Fruit fly (Drosophila melanogaster) whole organism, embryonic: ENCODE results near the gene iav.

Experiments used
- ATbp ChIP-seq: fragments of 200-800 bp; sonication (Bioruptor generic); optimal IDR thresholded peaks from 2 replicates; lab custom pipeline; 2017; ENCODE audit warnings: missing biosample characterization, mild to moderate bottlenecking, missing genetic modification characterization, missing genetic modification reagents
- Antp ChIP-seq: fragments of 200-800 bp; sonication (Bioruptor generic); optimal IDR thresholded peaks from 3 replicates; lab custom pipeline; 2016; ENCODE audit warnings: missing biosample characterization, missing genetic modification characterization
- B-H1 ChIP-seq: fragments of 200-800 bp; sonication (Bioruptor generic); IDR thresholded peaks from 3 replicates; pipeline ENCODE4 v1.3.6; 2022; ENCODE audit warnings: missing biosample characterization, missing genetic modification characterization
- Bteb2 ChIP-seq: fragments of 200-800 bp; sonication (Bioruptor generic); optimal IDR thresholded peaks from 2 replicates; lab custom pipeline; 2016; ENCODE audit warnings: missing biosample characterization, missing genetic modification characterization
- CG1024 ChIP-seq: fragments of 200-800 bp; sonication (Bioruptor generic); IDR thresholded peaks from 2 replicates; pipeline ENCODE4 v1.3.6; 2022; ENCODE audit warnings: missing biosample characterization, missing genetic modification characterization
- CG11093 ChIP-seq: fragments of 200-800 bp; sonication (Bioruptor generic); IDR thresholded peaks from 3 replicates; pipeline ENCODE4 v1.3.6; 2022; ENCODE audit warnings: missing biosample characterization, missing genetic modification characterization
- CG11696 ChIP-seq: fragments of 200-800 bp; sonication (Bioruptor generic); IDR thresholded peaks from 2 replicates; pipeline ENCODE4 v1.3.6; 2022; ENCODE audit warnings: missing biosample characterization, missing genetic modification characterization
- CG11723 ChIP-seq: fragments of 200-800 bp; sonication (Bioruptor generic); optimal IDR thresholded peaks from 2 replicates; lab custom pipeline; 2017; ENCODE audit warnings: missing biosample characterization, mild to moderate bottlenecking, missing genetic modification characterization
- CG13123 ChIP-seq: fragments of 200-800 bp; sonication (Bioruptor generic); optimal IDR thresholded peaks from 2 replicates; lab custom pipeline; 2016; ENCODE audit warnings: missing biosample characterization, missing genetic modification characterization
- CG15269 ChIP-seq: fragments of 200-800 bp; sonication (Bioruptor generic); optimal IDR thresholded peaks from 2 replicates; lab custom pipeline; 2018; ENCODE audit warnings: missing biosample characterization, mild to moderate bottlenecking, missing genetic modification characterization, moderate library complexity
- CG1792 ChIP-seq: fragments of 200-800 bp; sonication (Bioruptor generic); optimal IDR thresholded peaks from 2 replicates; lab custom pipeline; 2016; ENCODE audit warnings: missing biosample characterization, missing genetic modification characterization
- CG2889 ChIP-seq: fragments of 200-800 bp; sonication (Bioruptor generic); IDR thresholded peaks from 3 replicates; pipeline ENCODE4 v1.3.6; 2022; ENCODE audit warnings: missing biosample characterization, missing genetic modification characterization
- CG3407 ChIP-seq: fragments of 200-800 bp; sonication (Bioruptor generic); optimal IDR thresholded peaks from 2 replicates; lab custom pipeline; 2018; ENCODE audit warnings: missing biosample characterization, mild to moderate bottlenecking, missing genetic modification characterization
- CG4282 ChIP-seq: fragments of 200-800 bp; sonication (Bioruptor generic); optimal IDR thresholded peaks from 2 replicates; lab custom pipeline; 2016; ENCODE audit warnings: missing biosample characterization, missing genetic modification characterization
- CG7745 ChIP-seq: fragments of 200-800 bp; sonication (Bioruptor generic); optimal IDR thresholded peaks from 2 replicates; lab custom pipeline; 2018; ENCODE audit warnings: missing biosample characterization, mild to moderate bottlenecking, missing genetic modification characterization, moderate library complexity
- CG7963 ChIP-seq: fragments of 200-800 bp; sonication (Bioruptor generic); IDR thresholded peaks from 3 replicates; pipeline ENCODE4 v1.3.6; 2022; ENCODE audit warnings: missing biosample characterization, missing genetic modification characterization; ENCODE audit not compliant: partially characterized antibody
- CG7987 ChIP-seq: fragments of 200-800 bp; sonication (Bioruptor generic); optimal IDR thresholded peaks from 2 replicates; lab custom pipeline; 2018; ENCODE audit warnings: missing biosample characterization, mild to moderate bottlenecking, missing genetic modification characterization, moderate library complexity
- Camta ChIP-seq: fragments of 200-800 bp; sonication (Bioruptor generic); optimal IDR thresholded peaks from 2 replicates; lab custom pipeline; 2016; ENCODE audit warnings: missing biosample characterization, missing genetic modification characterization
- Chrac-16 ChIP-seq: fragments of 200-800 bp; sonication (Bioruptor generic); optimal IDR thresholded peaks from 3 replicates; lab custom pipeline; 2016; ENCODE audit warnings: missing biosample characterization, missing genetic modification characterization
- D19B ChIP-seq: fragments of 200-800 bp; sonication (Bioruptor generic); optimal IDR thresholded peaks from 2 replicates; lab custom pipeline; 2017; ENCODE audit warnings: missing biosample characterization, mild to moderate bottlenecking, missing genetic modification characterization
- Dbx ChIP-seq: fragments of 200-800 bp; sonication (Bioruptor generic); IDR thresholded peaks from 3 replicates; pipeline ENCODE4 v1.3.6; 2022; ENCODE audit warnings: missing biosample characterization, missing genetic modification characterization
- Hey ChIP-seq: fragments of 200-800 bp; sonication (Bioruptor generic); optimal IDR thresholded peaks from 3 replicates; lab custom pipeline; 2018; ENCODE audit warnings: missing biosample characterization, mild to moderate bottlenecking, missing genetic modification characterization
- HmgZ ChIP-seq: fragments of 200-800 bp; sonication (Bioruptor generic); optimal IDR thresholded peaks from 2 replicates; lab custom pipeline; 2018; ENCODE audit warnings: missing biosample characterization, mild to moderate bottlenecking, missing genetic modification characterization
- Hmr ChIP-seq: fragments of 200-800 bp; sonication (Bioruptor generic); optimal IDR thresholded peaks from 3 replicates; lab custom pipeline; 2017; ENCODE audit warnings: mild to moderate bottlenecking, missing biosample characterization, missing genetic modification reagents, missing genetic modification characterization
- Hmx ChIP-seq: fragments of 200-800 bp; sonication (Bioruptor generic); optimal IDR thresholded peaks from 2 replicates; lab custom pipeline; 2016; ENCODE audit warnings: missing biosample characterization, missing genetic modification characterization
- Jarid2 ChIP-seq: fragments of 200-800 bp; sonication (Bioruptor generic); optimal IDR thresholded peaks from 3 replicates; lab custom pipeline; 2017; ENCODE audit warnings: mild to moderate bottlenecking, missing biosample characterization, missing genetic modification reagents, missing genetic modification characterization
- Lpt ChIP-seq: fragments of >200 bp; optimal IDR thresholded peaks from 2 replicates; lab custom pipeline; 2018; ENCODE audit warnings: missing biosample characterization, missing genetic modification characterization
- Med ChIP-seq: fragments of 200-800 bp; sonication (Bioruptor generic); peaks from one replicate; lab custom pipeline; 2016; ENCODE audit warnings: missing biosample characterization, missing genetic modification characterization, mild to moderate bottlenecking, inconsistent platforms, moderate library complexity
- NfI ChIP-seq: fragments of 200-800 bp; sonication (Bioruptor generic); optimal IDR thresholded peaks from 3 replicates; lab custom pipeline; 2018; ENCODE audit warnings: missing biosample characterization, mild to moderate bottlenecking, missing genetic modification characterization, moderate library complexity
- Sox100B ChIP-seq: fragments of 200-800 bp; sonication (Bioruptor generic); optimal IDR thresholded peaks from 3 replicates; lab custom pipeline; 2018; ENCODE audit warnings: missing biosample characterization, mild to moderate bottlenecking, missing genetic modification characterization
- Trl ChIP-seq, 3 experiments: fragments of >200 bp in 2 of 3; fragments of 200-800 bp in 1 of 3; sonication (Bioruptor generic) in 1 of 3; optimal IDR thresholded peaks; 2 replicates in 1 of 3; 3 replicates in 2 of 3; lab custom pipeline; 2016 to 2017; ENCODE audit warnings: missing biosample characterization in 1 of 3, missing genetic modification characterization in 1 of 3
- Xrp1 ChIP-seq: fragments of 200-800 bp; sonication (Bioruptor generic); IDR thresholded peaks from 2 replicates; pipeline ENCODE4 v1.3.6; 2022; ENCODE audit warnings: missing biosample characterization, missing genetic modification characterization
- amos ChIP-seq: fragments of 200-800 bp; sonication (Bioruptor generic); IDR thresholded peaks from 2 replicates; pipeline ENCODE4 v1.3.6; 2022; ENCODE audit warnings: missing biosample characterization, missing genetic modification characterization; ENCODE audit not compliant: partially characterized antibody
- az2 ChIP-seq: fragments of 200-800 bp; sonication (Bioruptor generic); optimal IDR thresholded peaks from 3 replicates; lab custom pipeline; 2016; ENCODE audit warnings: missing biosample characterization, missing genetic modification characterization
- bowl ChIP-seq: fragments of 200-800 bp; sonication (Bioruptor generic); IDR thresholded peaks from 2 replicates; pipeline ENCODE4 v1.3.6; 2022; ENCODE audit warnings: missing biosample characterization, missing genetic modification characterization
- danr ChIP-seq: fragments of 200-800 bp; sonication (Bioruptor generic); IDR thresholded peaks from 2 replicates; pipeline ENCODE4 v1.3.6; 2022; ENCODE audit warnings: missing biosample characterization, missing genetic modification characterization
- dmrt11E ChIP-seq: fragments of 200-800 bp; sonication (Bioruptor generic); optimal IDR thresholded peaks from 3 replicates; lab custom pipeline; 2018; ENCODE audit warnings: missing biosample characterization, mild to moderate bottlenecking, missing genetic modification characterization, moderate library complexity
- en ChIP-seq: fragments of 200-800 bp; sonication (Bioruptor generic); optimal IDR thresholded peaks from 2 replicates; lab custom pipeline; 2016; ENCODE audit warnings: missing biosample characterization, missing genetic modification characterization
- esg ChIP-seq: fragments of 200-800 bp; sonication (Bioruptor generic); conservative IDR thresholded peaks from 2 replicates; pipeline ENCODE4 v1.3.6; 2022; ENCODE audit warnings: missing biosample characterization, missing genetic modification characterization
- eyg ChIP-seq: fragments of 200-800 bp; sonication (Bioruptor generic); optimal IDR thresholded peaks from 3 replicates; lab custom pipeline; 2016; ENCODE audit warnings: missing biosample characterization, missing genetic modification characterization
- ham ChIP-seq: fragments of 200-800 bp; sonication (Bioruptor generic); IDR thresholded peaks from 2 replicates; pipeline ENCODE4 v1.3.6; 2022; ENCODE audit warnings: missing biosample characterization, missing genetic modification characterization
- maf-S ChIP-seq: fragments of 200-800 bp; sonication (Bioruptor generic); optimal IDR thresholded peaks from 2 replicates; lab custom pipeline; 2016; ENCODE audit warnings: missing biosample characterization, missing genetic modification characterization
- nmo ChIP-seq: fragments of 200-800 bp; sonication (Bioruptor generic); optimal IDR thresholded peaks from 2 replicates; lab custom pipeline; 2018; ENCODE audit warnings: missing biosample characterization, mild to moderate bottlenecking, missing genetic modification characterization, moderate library complexity
- onecut ChIP-seq: fragments of 200-800 bp; sonication (Bioruptor generic); IDR thresholded peaks from 2 replicates; pipeline ENCODE4 v1.3.6; 2022; ENCODE audit warnings: missing biosample characterization, missing genetic modification characterization
- prd ChIP-seq, 3 experiments: fragments of >200 bp in 2 of 3; fragments of 200-800 bp in 1 of 3; sonication (Bioruptor generic) in 1 of 3; optimal IDR thresholded peaks in 2 of 3; IDR thresholded peaks in 1 of 3; 2 replicates in 2 of 3; 3 replicates in 1 of 3; pipeline versions ENCODE4 v1.3.6 to Lab custom; 2017 to 2022; ENCODE audit warnings: missing biosample characterization in 1 of 3, missing genetic modification characterization in 1 of 3
- ranshi ChIP-seq: fragments of 200-800 bp; sonication (Bioruptor generic); IDR thresholded peaks from 2 replicates; pipeline ENCODE4 v1.3.6; 2022; ENCODE audit warnings: missing biosample characterization, missing genetic modification characterization
- schlank ChIP-seq: fragments of 200-800 bp; sonication (Bioruptor generic); optimal IDR thresholded peaks from 2 replicates; lab custom pipeline; 2018; ENCODE audit warnings: missing biosample characterization, mild to moderate bottlenecking, missing genetic modification characterization
- scrt ChIP-seq: fragments of 200-800 bp; sonication (Bioruptor generic); optimal IDR thresholded peaks from 2 replicates; lab custom pipeline; 2018; ENCODE audit warnings: missing biosample characterization, mild to moderate bottlenecking, missing genetic modification characterization, moderate library complexity
- sens ChIP-seq: fragments of 200-800 bp; sonication (Bioruptor generic); peaks from one replicate; lab custom pipeline; 2016; ENCODE audit warnings: missing biosample characterization, missing genetic modification characterization
- slp2 ChIP-seq: fragments of 200-800 bp; sonication (Bioruptor generic); optimal IDR thresholded peaks from 2 replicates; lab custom pipeline; 2016; ENCODE audit warnings: missing biosample characterization, missing genetic modification characterization
- twi ChIP-seq: fragments of 200-800 bp; optimal IDR thresholded peaks from 2 replicates; lab custom pipeline; 2019; ENCODE audit warnings: missing biosample characterization, mild to moderate bottlenecking, missing genetic modification characterization, moderate library complexity

Gene iav

DNA sequence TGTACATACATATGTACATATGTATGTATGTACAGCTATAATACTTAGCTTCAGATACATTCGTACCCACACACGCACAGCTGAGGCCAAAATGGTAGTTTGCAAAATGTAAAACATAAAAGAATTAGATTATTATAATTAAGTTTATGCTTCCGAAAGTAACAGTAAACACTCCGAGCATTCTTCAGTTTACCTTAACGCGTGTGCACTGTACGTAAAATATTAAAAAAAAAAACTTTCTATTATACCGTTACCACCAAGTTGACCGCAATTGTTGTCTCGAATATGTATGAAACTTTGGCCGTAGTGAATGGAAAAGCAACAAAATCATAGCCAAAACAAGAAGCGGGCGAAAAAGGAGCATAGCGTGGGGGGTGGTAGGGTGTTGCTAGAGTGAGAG lies 40.8 kb downstream of the iav start (continued):
- no peak for TF ChIP-seq Trl (optimal IDR thresholded peaks at IDR 0.05; lab: Kevin White, UChicago)
- peak; percentile 53 for TF ChIP-seq Trl (GFP tag; optimal IDR thresholded peaks at IDR 0.05; lab: Kevin White, UChicago)
- TF ChIP-seq Lpt (GFP tag; lab: Kevin White, UChicago), result no peak
- TF ChIP-seq CG3407 (GFP tag; lab: Kevin White, UChicago), result peak; percentile 69
- TF ChIP-seq ham, result no peak
- TF ChIP-seq CG7745 (tag; lab: Kevin White, UChicago), result no peak
- no peak for TF ChIP-seq bowl (GFP tag; lab: Robert Waterston, UW)
- peak; percentile 86 for TF ChIP-seq CG15269 (tag; lab: Kevin White, UChicago)
- peak; percentile 80 for TF ChIP-seq Sox100B (GFP tag; lab: Kevin White, UChicago)
- peak; percentile 70 for TF ChIP-seq CG11093 (GFP tag; lab: Robert Waterston, UW)
- TF ChIP-seq Med (GFP tag; lab: Kevin White, UChicago), result peak; percentile 96
- TF ChIP-seq B-H1 (GFP tag; lab: Robert Waterston, UW), result peak; percentile 73
- peak; percentile 73 for TF ChIP-seq dmrt11E (tag; lab: Kevin White, UChicago)
- peak; percentile 48 for TF ChIP-seq Jarid2
- peak; percentile 71 for TF ChIP-seq Chrac-16
- no peak for TF ChIP-seq prd (optimal IDR thresholded peaks at IDR 0.05; lab: Kevin White, UChicago)
- TF ChIP-seq prd (GFP tag; IDR thresholded peaks at IDR 0.05; lab: Robert Waterston, UW), result peak; percentile 87
- TF ChIP-seq en, result no peak
- no peak for TF ChIP-seq amos (GFP tag; lab: Robert Waterston, UW)
- TF ChIP-seq schlank, result peak; percentile 47
- TF ChIP-seq Camta (GFP tag; lab: Kevin White, UChicago), result peak; percentile 22
- TF ChIP-seq D19B, result peak; percentile 69
- TF ChIP-seq Hey (tag; lab: Kevin White, UChicago), result no peak
- TF ChIP-seq CG11723 (GFP tag; lab: Kevin White, UChicago), result peak; percentile 66
- peak; percentile 24 for TF ChIP-seq maf-S (GFP tag; lab: Kevin White, UChicago)
- peak; percentile 82 for TF ChIP-seq ATbp (GFP tag; lab: Kevin White, UChicago)
- TF ChIP-seq eyg (GFP tag; lab: Kevin White, UChicago), result peak; percentile 39
- TF ChIP-seq onecut (GFP tag; lab: Robert Waterston, UW), result peak; percentile 70
- TF ChIP-seq CG13123, result peak; percentile 40
- TF ChIP-seq Xrp1 (GFP tag; lab: Robert Waterston, UW), result peak; percentile 89
- no peak for TF ChIP-seq CG7963 (GFP tag; lab: Robert Waterston, UW)
- TF ChIP-seq Hmr (GFP tag; lab: Kevin White, UChicago), result peak; percentile 88
- TF ChIP-seq Antp, result peak; percentile 59
- TF ChIP-seq NfI (GFP tag; lab: Kevin White, UChicago), result peak; percentile 73
- no peak for TF ChIP-seq CG4282 (GFP tag; lab: Kevin White, UChicago)
- peak; percentile 23 for TF ChIP-seq twi (tag; lab: Kevin White, UChicago)
- peak; percentile 48 for TF ChIP-seq HmgZ (tag; lab: Kevin White, UChicago)
- TF ChIP-seq Dbx (GFP tag; lab: Robert Waterston, UW), result peak; percentile 69
- peak; percentile 43 for TF ChIP-seq Hmx (GFP tag; lab: Kevin White, UChicago)
- peak; percentile 26 for TF ChIP-seq CG7987
- TF ChIP-seq CG1024 (GFP tag; lab: Robert Waterston, UW), result no peak
- TF ChIP-seq CG11696 (GFP tag; lab: Robert Waterston, UW), result peak; percentile 97
- peak; percentile 70 for TF ChIP-seq ranshi (GFP tag; lab: Robert Waterston, UW)
- peak; percentile 69 for TF ChIP-seq danr (GFP tag; lab: Robert Waterston, UW)
- no peak for TF ChIP-seq CG1792 (GFP tag; lab: Kevin White, UChicago)
- peak; percentile 70 for TF ChIP-seq Bteb2 (GFP tag; lab: Kevin White, UChicago)
- peak; percentile 47 for TF ChIP-seq slp2 (GFP tag; lab: Kevin White, UChicago)
- TF ChIP-seq CG2889 (GFP tag; lab: Robert Waterston, UW), result peak; percentile 72; the same call in 2 of the 3 replicates
- TF ChIP-seq sens, result peak; percentile 95
- TF ChIP-seq nmo (GFP tag; lab: Kevin White, UChicago), result peak; percentile 84
- TF ChIP-seq esg, result peak; percentile 71
- TF ChIP-seq az2 (GFP tag; lab: Kevin White, UChicago), result peak; percentile 84
- peak; percentile 75 for TF ChIP-seq scrt (GFP tag; lab: Kevin White, UChicago)
